Fruit fly (Drosophila melanogaster): ENCODE data around the gene LanA.

The LanA gene

dm6 chr3L:6256408-6257188 lies 38.8 kb upstream of the LanA start, which contains the start of gene Best2 (continued):
- TF ChIP-seq MBD-R2 (GFP tag; IDR thresholded peaks at IDR 0.05): peak; percentile 82; the same call in 1 of the 2 replicates
- TF ChIP-seq Dref (GFP tag; IDR thresholded peaks at IDR 0.05): no peak
- no peak for TF ChIP-seq fd102C (GFP tag; optimal IDR thresholded peaks at IDR 0.05)
- TF ChIP-seq CG1602 (GFP tag; optimal IDR thresholded peaks at IDR 0.05): peak; percentile 77
- peak; percentile 46 for TF ChIP-seq CG6683 (GFP tag; optimal IDR thresholded peaks at IDR 0.05)
- TF ChIP-seq CG18764 (GFP tag; optimal IDR thresholded peaks at IDR 0.05): peak; percentile 52
- peak; percentile 91 for TF ChIP-seq sug (tag; optimal IDR thresholded peaks at IDR 0.05)
- peak; percentile 95 for TF ChIP-seq al (GFP tag; IDR thresholded peaks at IDR 0.05)
- peak; percentile 76 for TF ChIP-seq CG4820 (GFP tag; optimal IDR thresholded peaks at IDR 0.05)
- TF ChIP-seq CG18011 (GFP tag; optimal IDR thresholded peaks at IDR 0.05): peak; percentile 42
- peak; percentile 55 for TF ChIP-seq CG1647 (GFP tag; optimal IDR thresholded peaks at IDR 0.05)
- no peak for TF ChIP-seq CG12071 (GFP tag; optimal IDR thresholded peaks at IDR 0.05)
- no peak for TF ChIP-seq mld (GFP tag; IDR thresholded peaks at IDR 0.05; ENCODE audit: partially characterized antibody)
- TF ChIP-seq odd (GFP tag; optimal IDR thresholded peaks at IDR 0.05): peak; percentile 82
- TF ChIP-seq dysf (GFP tag; IDR thresholded peaks at IDR 0.05): peak; percentile 96
- TF ChIP-seq CG1832 (GFP tag; optimal IDR thresholded peaks at IDR 0.05): no peak
- peak; percentile 92 for TF ChIP-seq E2f1 (GFP tag; IDR thresholded peaks at IDR 0.05)
- TF ChIP-seq Dip3 (GFP tag; optimal IDR thresholded peaks at IDR 0.05): peak; percentile 72
- TF ChIP-seq CG4617 (GFP tag; optimal IDR thresholded peaks at IDR 0.05; ENCODE audit: borderline replicate concordance): peak; percentile 35
- peak; percentile 29 for TF ChIP-seq her (GFP tag; optimal IDR thresholded peaks at IDR 0.05)
- peak; percentile 68 for TF ChIP-seq CG15696 (tag; optimal IDR thresholded peaks at IDR 0.05)
- peak; percentile 95 for TF ChIP-seq row (GFP tag; IDR thresholded peaks at IDR 0.05)
- TF ChIP-seq br (optimal IDR thresholded peaks at IDR 0.05): no peak
- TF ChIP-seq Hsf (GFP tag; optimal IDR thresholded peaks at IDR 0.05): peak; percentile 82
- TF ChIP-seq CG11247 (GFP tag; IDR thresholded peaks at IDR 0.05): peak; percentile 83
- TF ChIP-seq Myb (GFP tag; optimal IDR thresholded peaks at IDR 0.05): peak; percentile 37
- peak; percentile 79 for TF ChIP-seq twi (tag; optimal IDR thresholded peaks at IDR 0.05)
- TF ChIP-seq amos (GFP tag; IDR thresholded peaks at IDR 0.05; ENCODE audit: partially characterized antibody): peak; percentile 34; the same call in 1 of the 2 replicates
- TF ChIP-seq D19B (GFP tag; optimal IDR thresholded peaks at IDR 0.05): peak; percentile 64
- TF ChIP-seq Oli (tag; optimal IDR thresholded peaks at IDR 0.05): peak; percentile 90
- peak; percentile 66 for TF ChIP-seq CG4854 (GFP tag; optimal IDR thresholded peaks at IDR 0.05)
- no peak for TF ChIP-seq Kr (GFP tag; optimal IDR thresholded peaks at IDR 0.05)
- TF ChIP-seq CG17359 (tag; optimal IDR thresholded peaks at IDR 0.05): peak; percentile 81
- no peak for TF ChIP-seq psq (GFP tag; optimal IDR thresholded peaks at IDR 0.05)
- no peak for TF ChIP-seq hth (optimal IDR thresholded peaks at IDR 0.05)
- TF ChIP-seq knrl (GFP tag; IDR thresholded peaks at IDR 0.05; ENCODE audit: partially characterized antibody): 0 out of 3 replicates have a peak, but pooled peaks have one; percentile 30
- TF ChIP-seq CG10462 (GFP tag; optimal IDR thresholded peaks at IDR 0.05): peak; percentile 72
- peak; percentile 48 for TF ChIP-seq CG6654 (GFP tag; optimal IDR thresholded peaks at IDR 0.05)
- peak; percentile 84 for TF ChIP-seq CG4730 (GFP tag; IDR thresholded peaks at IDR 0.05)
- peak; percentile 44 for TF ChIP-seq CG15514 (GFP tag; optimal IDR thresholded peaks at IDR 0.05)
- peak; percentile 50 for TF ChIP-seq CG7928 (GFP tag; optimal IDR thresholded peaks at IDR 0.05)
- peak; percentile 59 for TF ChIP-seq Atf-2 (GFP tag; optimal IDR thresholded peaks at IDR 0.05)
- peak in 1 of 3 experiments; percentile 7 for TF ChIP-seq Stat92E (GFP tag; optimal IDR thresholded peaks at IDR 0.05)
- TF ChIP-seq CG8290 (GFP tag; optimal IDR thresholded peaks at IDR 0.05): peak; percentile 41
- TF ChIP-seq CG8290 (tag; optimal IDR thresholded peaks at IDR 0.05): peak in 1 of 2 experiments; percentile 4
- peak; percentile 79 for TF ChIP-seq Fer2 (tag; optimal IDR thresholded peaks at IDR 0.05)
- peak; percentile 83 for TF ChIP-seq Fer3 (tag; optimal IDR thresholded peaks at IDR 0.05)
- peak; percentile 61 for TF ChIP-seq Bdp1 (GFP tag; optimal IDR thresholded peaks at IDR 0.05)
- peak; percentile 85 for TF ChIP-seq az2 (GFP tag; optimal IDR thresholded peaks at IDR 0.05)
